Fruit fly (Drosophila melanogaster) whole organism, embryonic: Measurements from ENCODE around the gene Dfd.
A peak's percentile ranks its signal among the peaks of the same experiment; 100 is the strongest.

Source experiments
- Atf6 ChIP-seq: fragments of 200-800 bp; sonication (Bioruptor generic); IDR thresholded peaks from 2 replicates; pipeline ENCODE4 v1.3.6; 2022; ENCODE audit warnings: missing biosample characterization, missing genetic modification characterization
- Bdp1 ChIP-seq: fragments of 200-800 bp; sonication (Bioruptor generic); optimal IDR thresholded peaks from 3 replicates; lab custom pipeline; 2016; ENCODE audit warnings: missing biosample characterization, missing genetic modification characterization
- Blimp-1 ChIP-seq: fragments of 200-800 bp; sonication (Bioruptor generic); optimal IDR thresholded peaks from 3 replicates; lab custom pipeline; 2018; ENCODE audit warnings: missing biosample characterization, missing genetic modification characterization, mild to moderate bottlenecking, moderate library complexity, missing genetic modification reagents
- CG10267 ChIP-seq: fragments of 200-800 bp; sonication (Bioruptor generic); optimal IDR thresholded peaks from 2 replicates; lab custom pipeline; 2018; ENCODE audit warnings: missing biosample characterization, mild to moderate bottlenecking, missing genetic modification characterization, moderate library complexity
- CG1233 ChIP-seq: fragments of 200-800 bp; sonication (Bioruptor generic); optimal IDR thresholded peaks from 4 replicates; lab custom pipeline; 2018; ENCODE audit warnings: missing biosample characterization, mild to moderate bottlenecking, missing genetic modification characterization
- CG14965 ChIP-seq: fragments of 200-800 bp; sonication (Bioruptor generic); optimal IDR thresholded peaks from 2 replicates; lab custom pipeline; 2016; ENCODE audit warnings: missing biosample characterization, missing genetic modification characterization, borderline replicate concordance
- CG15269 ChIP-seq: fragments of 200-800 bp; sonication (Bioruptor generic); optimal IDR thresholded peaks from 2 replicates; lab custom pipeline; 2018; ENCODE audit warnings: missing biosample characterization, mild to moderate bottlenecking, missing genetic modification characterization, moderate library complexity
- CG17361 ChIP-seq: fragments of 200-800 bp; sonication (Bioruptor generic); IDR thresholded peaks from 3 replicates; pipeline ENCODE4 v1.3.6; 2022; ENCODE audit warnings: missing biosample characterization, missing genetic modification characterization
- CG17385 ChIP-seq: fragments of 200-800 bp; sonication (Bioruptor generic); optimal IDR thresholded peaks from 3 replicates; lab custom pipeline; 2018; ENCODE audit warnings: missing biosample characterization, mild to moderate bottlenecking, missing genetic modification characterization
- CG18476 ChIP-seq: fragments of 200-800 bp; sonication (Bioruptor generic); optimal IDR thresholded peaks from 2 replicates; lab custom pipeline; 2016; ENCODE audit warnings: missing biosample characterization, mild to moderate bottlenecking, missing genetic modification characterization
- CG31224 ChIP-seq: fragments of 200-800 bp; sonication (Bioruptor generic); IDR thresholded peaks from 2 replicates; pipeline ENCODE4 v1.3.6; 2022; ENCODE audit warnings: missing biosample characterization, missing genetic modification characterization
- CG34224 ChIP-seq: fragments of 200-800 bp; sonication (Bioruptor generic); IDR thresholded peaks from 3 replicates; pipeline ENCODE4 v1.3.6; 2022; ENCODE audit warnings: missing biosample characterization, missing genetic modification characterization; ENCODE audit not compliant: partially characterized antibody
- CG3838 ChIP-seq: fragments of 200-800 bp; sonication (Bioruptor generic); optimal IDR thresholded peaks from 3 replicates; lab custom pipeline; 2016; ENCODE audit warnings: missing biosample characterization, missing genetic modification characterization
- CG3995 ChIP-seq: fragments of 200-800 bp; sonication (Bioruptor generic); optimal IDR thresholded peaks from 3 replicates; lab custom pipeline; 2016; ENCODE audit warnings: missing biosample characterization, missing genetic modification characterization
- CG4820 ChIP-seq: fragments of 200-800 bp; sonication (Bioruptor generic); optimal IDR thresholded peaks from 3 replicates; lab custom pipeline; 2016; ENCODE audit warnings: missing biosample characterization, missing genetic modification characterization
- CG4854 ChIP-seq: fragments of 200-800 bp; sonication (Bioruptor generic); optimal IDR thresholded peaks from 2 replicates; lab custom pipeline; 2016; ENCODE audit warnings: missing biosample characterization, missing genetic modification characterization, inconsistent platforms
- CG6854 ChIP-seq: fragments of 200-800 bp; sonication (Bioruptor generic); optimal IDR thresholded peaks from 3 replicates; lab custom pipeline; 2017; ENCODE audit warnings: missing biosample characterization, mild to moderate bottlenecking, missing genetic modification characterization
- CG7745 ChIP-seq: fragments of 200-800 bp; sonication (Bioruptor generic); optimal IDR thresholded peaks from 2 replicates; lab custom pipeline; 2018; ENCODE audit warnings: missing biosample characterization, mild to moderate bottlenecking, missing genetic modification characterization, moderate library complexity
- CG7839 ChIP-seq: fragments of 200-800 bp; sonication (Bioruptor generic); optimal IDR thresholded peaks from 3 replicates; lab custom pipeline; 2018; ENCODE audit warnings: missing biosample characterization, mild to moderate bottlenecking, missing genetic modification characterization, moderate library complexity
- CG9797 ChIP-seq: fragments of 200-800 bp; sonication (Bioruptor generic); optimal IDR thresholded peaks from 3 replicates; lab custom pipeline; 2018; ENCODE audit warnings: missing biosample characterization, mild to moderate bottlenecking, missing genetic modification characterization
- CHES-1-like ChIP-seq: fragments of 200-800 bp; sonication (Bioruptor generic); optimal IDR thresholded peaks from 2 replicates; lab custom pipeline; 2016; ENCODE audit warnings: missing biosample characterization, missing genetic modification characterization
- Dbx ChIP-seq: fragments of 200-800 bp; sonication (Bioruptor generic); IDR thresholded peaks from 3 replicates; pipeline ENCODE4 v1.3.6; 2022; ENCODE audit warnings: missing biosample characterization, missing genetic modification characterization
- Doc2 ChIP-seq: fragments of 200-800 bp; sonication (Bioruptor generic); IDR thresholded peaks from 2 replicates; pipeline ENCODE4 v1.3.6; 2022; ENCODE audit warnings: missing biosample characterization, missing genetic modification characterization
- Doc3 ChIP-seq: fragments of 200-800 bp; sonication (Bioruptor generic); IDR thresholded peaks from 3 replicates; pipeline ENCODE4 v1.3.6; 2022; ENCODE audit warnings: missing biosample characterization, missing genetic modification characterization; ENCODE audit not compliant: partially characterized antibody
- GATAe ChIP-seq: fragments of 200-800 bp; sonication (Bioruptor generic); conservative IDR thresholded peaks from 2 replicates; pipeline ENCODE4 v1.3.6; 2022; ENCODE audit warnings: missing biosample characterization, missing genetic modification characterization
- H15 ChIP-seq: fragments of 200-800 bp; sonication (Bioruptor generic); IDR thresholded peaks from 3 replicates; pipeline ENCODE4 v1.3.6; 2022; ENCODE audit warnings: missing biosample characterization, missing genetic modification characterization
- HLH4C ChIP-seq: fragments of 200-800 bp; sonication (Bioruptor generic); IDR thresholded peaks from 3 replicates; pipeline ENCODE4 v1.3.6; 2022; ENCODE audit warnings: missing biosample characterization, missing genetic modification characterization; ENCODE audit not compliant: partially characterized antibody
- Hmr ChIP-seq: fragments of 200-800 bp; sonication (Bioruptor generic); optimal IDR thresholded peaks from 3 replicates; lab custom pipeline; 2017; ENCODE audit warnings: mild to moderate bottlenecking, missing biosample characterization, missing genetic modification reagents, missing genetic modification characterization
- Oli ChIP-seq: fragments of 200-800 bp; sonication (Bioruptor generic); optimal IDR thresholded peaks from 2 replicates; lab custom pipeline; 2018; ENCODE audit warnings: missing biosample characterization, mild to moderate bottlenecking, missing genetic modification characterization, moderate library complexity
- Ravus ChIP-seq: fragments of 200-800 bp; sonication (Bioruptor generic); IDR thresholded peaks from 2 replicates; pipeline ENCODE4 v1.3.6; 2022; ENCODE audit warnings: missing biosample characterization, missing genetic modification characterization
- Xrp1 ChIP-seq: fragments of 200-800 bp; sonication (Bioruptor generic); IDR thresholded peaks from 2 replicates; pipeline ENCODE4 v1.3.6; 2022; ENCODE audit warnings: missing biosample characterization, missing genetic modification characterization
- ap ChIP-seq: fragments of 200-800 bp; sonication (Bioruptor generic); IDR thresholded peaks from 2 replicates; pipeline ENCODE4 v1.3.6; 2022; ENCODE audit warnings: missing biosample characterization, missing genetic modification characterization
- bbx ChIP-seq: fragments of 200-800 bp; sonication (Bioruptor generic); IDR thresholded peaks from 2 replicates; pipeline ENCODE4 v1.3.6; 2022; ENCODE audit warnings: missing biosample characterization, missing genetic modification characterization; ENCODE audit not compliant: partially characterized antibody
- ci ChIP-seq: fragments of 200-800 bp; sonication (Bioruptor generic); IDR thresholded peaks from 3 replicates; pipeline ENCODE4 v1.3.6; 2022; ENCODE audit warnings: missing biosample characterization, missing genetic modification characterization
- disco-r ChIP-seq: fragments of 200-800 bp; sonication (Bioruptor generic); optimal IDR thresholded peaks from 2 replicates; lab custom pipeline; 2016; ENCODE audit warnings: missing biosample characterization, missing genetic modification characterization
- eve ChIP-seq, 2 experiments: fragments of >200 bp; optimal IDR thresholded peaks; 2 replicates each; lab custom pipeline; 2017; ENCODE audit warnings: missing biosample characterization in 2 of 2, missing genetic modification characterization in 2 of 2
- fd96Cb ChIP-seq: fragments of 200-800 bp; sonication (Bioruptor generic); optimal IDR thresholded peaks from 2 replicates; lab custom pipeline; 2018; ENCODE audit warnings: missing biosample characterization, mild to moderate bottlenecking, missing genetic modification characterization, moderate library complexity
- gfzf ChIP-seq: fragments of 200-800 bp; sonication (Bioruptor generic); optimal IDR thresholded peaks from 2 replicates; lab custom pipeline; 2016; ENCODE audit warnings: missing biosample characterization, mild to moderate bottlenecking, missing genetic modification characterization, moderate library complexity
- grau ChIP-seq: fragments of 200-800 bp; optimal IDR thresholded peaks from 3 replicates; lab custom pipeline; 2019; ENCODE audit warnings: missing biosample characterization, mild to moderate bottlenecking, missing genetic modification characterization, moderate library complexity
- insv ChIP-seq, 2 experiments: fragments of 200-800 bp; sonication (Bioruptor generic); optimal IDR thresholded peaks; 3 replicates each; lab custom pipeline; 2016 to 2018; ENCODE audit warnings: missing biosample characterization in 2 of 2, missing genetic modification characterization in 2 of 2
- ken ChIP-seq: fragments of 200-800 bp; sonication (Bioruptor generic); IDR thresholded peaks from 3 replicates; pipeline ENCODE4 v1.3.6; 2022; ENCODE audit warnings: missing biosample characterization, missing genetic modification characterization
- lab ChIP-seq: fragments of 200-800 bp; sonication (Bioruptor generic); optimal IDR thresholded peaks from 3 replicates; lab custom pipeline; 2017; ENCODE audit warnings: missing biosample characterization, missing genetic modification characterization, mild to moderate bottlenecking, moderate library complexity, missing genetic modification reagents
- nau ChIP-seq: fragments of 200-800 bp; sonication (Bioruptor generic); optimal IDR thresholded peaks from 3 replicates; lab custom pipeline; 2017; ENCODE audit warnings: missing biosample characterization, mild to moderate bottlenecking, missing genetic modification characterization, missing genetic modification reagents
- pfk ChIP-seq: fragments of 200-800 bp; sonication (Bioruptor generic); optimal IDR thresholded peaks from 2 replicates; lab custom pipeline; 2018; ENCODE audit warnings: missing biosample characterization, mild to moderate bottlenecking, missing genetic modification characterization, moderate library complexity
- ro ChIP-seq: fragments of 200-800 bp; sonication (Bioruptor generic); IDR thresholded peaks from 2 replicates; pipeline ENCODE4 v1.3.6; 2022; ENCODE audit warnings: missing biosample characterization, missing genetic modification characterization
- shn ChIP-seq: fragments of 200-800 bp; sonication (Bioruptor generic); optimal IDR thresholded peaks from 3 replicates; lab custom pipeline; 2016; ENCODE audit warnings: missing biosample characterization, missing genetic modification characterization
- slbo ChIP-seq: fragments of 200-800 bp; sonication (Bioruptor generic); IDR thresholded peaks from 2 replicates; pipeline ENCODE4 v1.3.6; 2022; ENCODE audit warnings: missing biosample characterization, missing genetic modification characterization
- trh ChIP-seq: fragments of 200-800 bp; sonication (Bioruptor generic); optimal IDR thresholded peaks from 2 replicates; lab custom pipeline; 2016; ENCODE audit warnings: missing biosample characterization, missing genetic modification characterization
- twi ChIP-seq: fragments of 200-800 bp; optimal IDR thresholded peaks from 2 replicates; lab custom pipeline; 2019; ENCODE audit warnings: missing biosample characterization, mild to moderate bottlenecking, missing genetic modification characterization, moderate library complexity
- vnd ChIP-seq: fragments of 200-800 bp; sonication (Bioruptor generic); IDR thresholded peaks from 3 replicates; pipeline ENCODE4 v1.3.6; 2022; ENCODE audit warnings: missing biosample characterization, missing genetic modification characterization; ENCODE audit not compliant: partially characterized antibody

The Dfd gene

dm6 chr3R:6759419-6759818, 32.2 kb upstream of the Dfd start, which contains the start of gene bcd (continued):
- TF ChIP-seq fd96Cb (tag; lab: Kevin White, UChicago) (peak; percentile 50), CHES-1-like (GFP tag; lab: Kevin White, UChicago) (peak; percentile 60), Doc2 (GFP tag; lab: Robert Waterston, UW) (0 out of 2 replicates have a peak, but pooled peaks have one; percentile 37), CG3838 (GFP tag; lab: Kevin White, UChicago) (peak; percentile 47), CG4854 (GFP tag; lab: Kevin White, UChicago) (peak; percentile 62), CG1233 (peak; percentile 71), Ravus (GFP tag; lab: Robert Waterston, UW) (peak; percentile 42), Blimp-1 (GFP tag; lab: Kevin White, UChicago) (peak; percentile 61), ro (GFP tag; lab: Robert Waterston, UW) (peak; percentile 53), CG9797 (GFP tag; lab: Kevin White, UChicago) (peak; percentile 10), slbo (peak; percentile 89), CG17385 (GFP tag; lab: Kevin White, UChicago) (peak; percentile 51), Hmr (peak; percentile 78), Xrp1 (GFP tag; lab: Robert Waterston, UW) (peak; percentile 85), GATAe (GFP tag; lab: Robert Waterston, UW) (no peak), CG15269 (peak; percentile 67), Oli (tag; lab: Kevin White, UChicago) (peak; percentile 55), CG17361 (peak; percentile 65; the same call in 2 of the 3 replicates), insv (GFP tag; optimal IDR thresholded peaks at IDR 0.05; lab: Kevin White, UChicago) (peak in 1 of 2 experiments; percentile 54), Doc3 (GFP tag; lab: Robert Waterston, UW) (peak; percentile 46; the same call in 1 of the 3 replicates), eve (GFP tag; optimal IDR thresholded peaks at IDR 0.05; lab: Kevin White, UChicago) (no peak), Bdp1 (GFP tag; lab: Kevin White, UChicago) (peak; percentile 71), CG3995 (GFP tag; lab: Kevin White, UChicago) (no peak), ci (peak; percentile 86), grau (tag; lab: Kevin White, UChicago) (peak; percentile 75), disco-r (peak; percentile 37), CG31224 (GFP tag; lab: Robert Waterston, UW) (no peak), Dbx (peak; percentile 76), Atf6 (peak; percentile 72), CG7839 (tag; lab: Kevin White, UChicago) (peak; percentile 78), HLH4C (GFP tag; lab: Robert Waterston, UW) (peak; percentile 32; the same call in 1 of the 3 replicates), CG14965 (GFP tag; lab: Kevin White, UChicago) (peak; percentile 2), shn (GFP tag; lab: Kevin White, UChicago) (peak; percentile 80), nau (no peak), twi (tag; lab: Kevin White, UChicago) (peak; percentile 55), CG10267 (tag; lab: Kevin White, UChicago) (peak; percentile 72), H15 (GFP tag; lab: Robert Waterston, UW) (peak; percentile 58; the same call in 1 of the 3 replicates), CG34224 (peak; percentile 34; the same call in 1 of the 3 replicates), bbx (GFP tag; lab: Robert Waterston, UW) (peak; percentile 60), trh (peak; percentile 30), ken (GFP tag; lab: Robert Waterston, UW) (peak; percentile 85), CG18476 (GFP tag; lab: Kevin White, UChicago) (peak; percentile 57), CG7745 (tag; lab: Kevin White, UChicago) (no peak), lab (peak; percentile 52), CG4820 (GFP tag; lab: Kevin White, UChicago) (peak; percentile 68), vnd (GFP tag; lab: Robert Waterston, UW) (no peak), gfzf (peak; percentile 13), CG6854 (no peak), ap (GFP tag; lab: Robert Waterston, UW) (peak; percentile 65), pfk (no peak)
